Worm (Caenorhabditis elegans) whole organism, L4 larva: Measurements from ENCODE around the gene F10C2.7.
A peak's percentile ranks its signal among the peaks of the same experiment; 100 is the strongest.

ENCODE experiments used
- F44E2.7 ChIP-seq: fragments of 200-800 bp; sonication (Bioruptor generic); IDR thresholded peaks from 2 replicates; pipeline ENCODE4 v2.1.2; 2022; ENCODE audit warnings: missing genetic modification characterization, missing compliant biosample characterization
- Y48G9A.11 ChIP-seq: fragments of 200-800 bp; sonication (Bioruptor generic); IDR thresholded peaks from 2 replicates; pipeline ENCODE4 v1.3.6; 2022; ENCODE audit warnings: missing genetic modification reagents, missing genetic modification characterization, missing compliant biosample characterization
- ZK337.2 ChIP-seq: fragments of 200-800 bp; sonication (Bioruptor generic); IDR thresholded peaks from 2 replicates; pipeline ENCODE4 v1.3.6; 2022; ENCODE audit warnings: missing genetic modification reagents, missing genetic modification characterization, missing compliant biosample characterization
- aha-1 ChIP-seq: fragments of 150-350 bp; peaks from one replicate; lab custom pipeline; 2014; ENCODE audit warnings: missing biosample characterization, missing genetic modification characterization
- ama-1 ChIP-seq: fragments of 150-350 bp; optimal IDR thresholded peaks from 2 replicates; lab custom pipeline; 2014; ENCODE audit warnings: inconsistent platforms, mixed read lengths
- arid-1 ChIP-seq: fragments of 200-800 bp; sonication (Bioruptor generic); conservative IDR thresholded peaks from 2 replicates; pipeline ENCODE4 v1.3.6; 2022; ENCODE audit warnings: missing genetic modification reagents, missing genetic modification characterization, missing compliant biosample characterization
- ceh-28 ChIP-seq: fragments of 150-350 bp; optimal IDR thresholded peaks from 2 replicates; lab custom pipeline; 2014; ENCODE audit warnings: missing biosample characterization, missing genetic modification reagents, missing genetic modification characterization
- ceh-44 ChIP-seq: fragments of 200-800 bp; sonication (Bioruptor generic); IDR thresholded peaks from 2 replicates; pipeline ENCODE4 v1.3.6; 2022; ENCODE audit warnings: missing genetic modification reagents, missing genetic modification characterization, missing compliant biosample characterization
- ceh-62 ChIP-seq: sonication (generic microtip); optimal IDR thresholded peaks from 2 replicates; lab custom pipeline; 2017; ENCODE audit warnings: missing biosample characterization, missing genetic modification characterization
- ceh-82 ChIP-seq: sonication (generic microtip); optimal IDR thresholded peaks from 2 replicates; lab custom pipeline; 2017; ENCODE audit warnings: missing biosample characterization, missing genetic modification characterization
- daf-19 ChIP-seq: fragments of 200-800 bp; sonication (Bioruptor generic); conservative IDR thresholded peaks from 2 replicates; pipeline ENCODE4 v1.3.6; 2022; ENCODE audit warnings: missing genetic modification characterization, missing compliant biosample characterization
- daf-8 ChIP-seq: fragments of 200-800 bp; sonication (Bioruptor generic); IDR thresholded peaks from 2 replicates; pipeline ENCODE4 v1.3.6; 2022; ENCODE audit warnings: missing genetic modification characterization, missing compliant biosample characterization
- dpl-1 ChIP-seq: fragments of 150-350 bp; optimal IDR thresholded peaks from 2 replicates; lab custom pipeline; 2014; ENCODE audit warnings: missing biosample characterization, missing genetic modification reagents, missing genetic modification characterization
- duxl-1 ChIP-seq: sonication (generic microtip); optimal IDR thresholded peaks from 2 replicates; lab custom pipeline; 2016; ENCODE audit warnings: mild to moderate bottlenecking, missing genetic modification characterization, moderate library complexity, missing compliant biosample characterization; ENCODE audit not compliant: poor library complexity
- egl-27 ChIP-seq: sonication (generic microtip); optimal IDR thresholded peaks from 3 replicates; lab custom pipeline; 2017; ENCODE audit warnings: missing biosample characterization, missing genetic modification reagents, missing genetic modification characterization
- fkh-10 ChIP-seq: fragments of 150-350 bp; optimal IDR thresholded peaks from 2 replicates; lab custom pipeline; 2014; ENCODE audit warnings: missing biosample characterization, missing genetic modification reagents, missing genetic modification characterization
- lim-7 ChIP-seq: fragments of 200-800 bp; sonication (Bioruptor generic); IDR thresholded peaks from 2 replicates; pipeline ENCODE4 v1.3.6; 2022; ENCODE audit warnings: missing genetic modification characterization, missing compliant biosample characterization
- lin-39 ChIP-seq: fragments of 150-350 bp; optimal IDR thresholded peaks from 2 replicates; lab custom pipeline; 2014; ENCODE audit warnings: missing biosample characterization, missing genetic modification reagents, missing genetic modification characterization
- lir-3 ChIP-seq: sonication (generic microtip); optimal IDR thresholded peaks from 2 replicates; lab custom pipeline; 2016; ENCODE audit warnings: mild to moderate bottlenecking, missing genetic modification characterization, missing compliant biosample characterization
- lsy-2 ChIP-seq, 2 experiments: fragments of 150-350 bp in 1 of 2; sonication (generic microtip) in 1 of 2; optimal IDR thresholded peaks; 2 replicates each; lab custom pipeline; 2014 to 2017; ENCODE audit warnings: missing biosample characterization in 2 of 2, missing genetic modification characterization in 2 of 2
- madf-5 ChIP-seq, 2 experiments: fragments of 200-800 bp; sonication (Bioruptor generic); IDR thresholded peaks; 2 replicates each; pipeline ENCODE4 v1.3.6; 2022; ENCODE audit warnings: missing compliant biosample characterization in 2 of 2, missing genetic modification characterization in 2 of 2
- madf-9 ChIP-seq: fragments of 200-800 bp; sonication (Bioruptor generic); conservative IDR thresholded peaks from 2 replicates; pipeline ENCODE4 v1.3.6; 2022; ENCODE audit warnings: missing genetic modification reagents, missing genetic modification characterization, missing compliant biosample characterization
- mxl-2 ChIP-seq: fragments of 200-800 bp; sonication (Bioruptor generic); conservative IDR thresholded peaks from 2 replicates; pipeline ENCODE4 v1.3.6; 2022; ENCODE audit warnings: missing genetic modification reagents, missing genetic modification characterization, missing compliant biosample characterization
- nhr-102 ChIP-seq: sonication (generic microtip); optimal IDR thresholded peaks from 2 replicates; lab custom pipeline; 2016; ENCODE audit warnings: mild to moderate bottlenecking, missing genetic modification characterization, moderate library complexity, missing compliant biosample characterization
- nhr-11 ChIP-seq: fragments of 150-350 bp; optimal IDR thresholded peaks from 2 replicates; lab custom pipeline; 2014; ENCODE audit warnings: missing biosample characterization, missing genetic modification characterization
- nhr-111 ChIP-seq: fragments of 200-800 bp; sonication (Bioruptor generic); optimal IDR thresholded peaks from 2 replicates; lab custom pipeline; 2018; ENCODE audit warnings: mild to moderate bottlenecking, missing genetic modification characterization, missing compliant biosample characterization
- nhr-25 ChIP-seq: sonication (generic microtip); optimal IDR thresholded peaks from 2 replicates; lab custom pipeline; 2017; ENCODE audit warnings: missing genetic modification characterization, mild to moderate bottlenecking, missing compliant biosample characterization, antibody characterized with exemption, moderate library complexity, borderline replicate concordance; ENCODE audit not compliant: insufficient read depth
- nhr-48 ChIP-seq: sonication (generic microtip); optimal IDR thresholded peaks from 2 replicates; lab custom pipeline; 2016; ENCODE audit warnings: mild to moderate bottlenecking, missing genetic modification characterization, missing compliant biosample characterization
- nhr-77 ChIP-seq: fragments of 150-350 bp; optimal IDR thresholded peaks from 2 replicates; lab custom pipeline; 2014; ENCODE audit warnings: missing biosample characterization, missing genetic modification characterization
- saeg-2 ChIP-seq: fragments of 200-800 bp; sonication (Bioruptor generic); IDR thresholded peaks from 2 replicates; pipeline ENCODE4 v1.3.6; 2022; ENCODE audit warnings: missing genetic modification reagents, missing genetic modification characterization, missing compliant biosample characterization
- sdz-12 ChIP-seq: fragments of 200-800 bp; sonication (Bioruptor generic); optimal IDR thresholded peaks from 2 replicates; lab custom pipeline; 2018; ENCODE audit warnings: mild to moderate bottlenecking, missing genetic modification characterization, missing compliant biosample characterization
- snpc-1.2 ChIP-seq: fragments of 200-800 bp; sonication (Bioruptor generic); IDR thresholded peaks from 2 replicates; pipeline ENCODE4 v1.3.6; 2022; ENCODE audit warnings: missing genetic modification reagents, missing genetic modification characterization, missing compliant biosample characterization
- spr-1 ChIP-seq: sonication (generic microtip); optimal IDR thresholded peaks from 2 replicates; lab custom pipeline; 2016; ENCODE audit warnings: mild to moderate bottlenecking, missing genetic modification characterization, missing compliant biosample characterization
- tra-1 ChIP-seq: fragments of 200-800 bp; sonication (Bioruptor generic); IDR thresholded peaks from 2 replicates; pipeline ENCODE4 v1.3.6; 2022; ENCODE audit warnings: missing genetic modification reagents, missing genetic modification characterization, missing compliant biosample characterization
- unc-62 ChIP-seq, 3 experiments: fragments of 150-350 bp in 1 of 3; sonication (generic microtip); optimal IDR thresholded peaks in 2 of 3; peaks in 1 of 3; 1 replicate in 1 of 3; 2 replicates in 2 of 3; lab custom pipeline; 2014 to 2017; ENCODE audit warnings: missing biosample characterization in 3 of 3, missing genetic modification characterization in 3 of 3, missing genetic modification reagents in 3 of 3, missing genotype in 1 of 3
- vab-7 ChIP-seq: fragments of 200-800 bp; sonication (Bioruptor generic); IDR thresholded peaks from 2 replicates; pipeline ENCODE4 v1.3.6; 2022; ENCODE audit warnings: missing genetic modification reagents, missing genetic modification characterization, missing compliant biosample characterization
- zip-11 ChIP-seq: fragments of 200-800 bp; sonication (Bioruptor generic); IDR thresholded peaks from 2 replicates; pipeline ENCODE4 v1.3.6; 2022; ENCODE audit warnings: missing genetic modification characterization, missing compliant biosample characterization
- ztf-7 ChIP-seq: fragments of 150-350 bp; optimal IDR thresholded peaks from 2 replicates; lab custom pipeline; 2014; ENCODE audit warnings: missing biosample characterization, missing genetic modification characterization

F10C2.7 gene

DNA sequence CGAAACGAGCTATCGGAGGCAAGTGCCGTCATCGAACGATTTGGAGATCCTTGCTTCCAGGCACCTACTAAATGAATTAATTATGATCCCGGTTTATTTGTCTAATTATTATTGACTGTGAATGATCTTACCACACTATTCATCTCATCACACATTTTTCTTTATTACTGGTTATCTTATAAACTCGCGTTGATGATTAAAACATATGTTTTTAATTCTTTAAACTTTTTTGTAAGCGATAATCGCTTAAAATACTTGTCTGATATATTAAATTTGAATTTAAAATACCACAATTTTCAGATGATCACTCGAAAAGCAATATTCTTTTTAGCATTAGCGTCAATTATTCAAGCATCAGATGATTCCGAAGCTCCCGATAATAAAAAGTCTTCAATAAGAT lies 8.6 kb upstream of the F10C2.7 start, which contains the start of gene F10C2.5:
F10C2.5 (plus strand) TSS at position 301 of the 400 bp plus-strand sequence.
- no peak for TF ChIP-seq unc-62 (GFP tag; optimal IDR thresholded peaks at IDR 0.05 in 1 of 2; lab: Kevin White, UChicago)
- TF ChIP-seq unc-62 (tag; optimal IDR thresholded peaks at IDR 0.05; lab: Kevin White, UChicago): no peak
- TF ChIP-seq madf-9 (GFP tag; lab: Robert Waterston, UW): no peak
- no peak for TF ChIP-seq daf-19 (GFP tag; lab: Robert Waterston, UW)
- TF ChIP-seq saeg-2 (GFP tag; lab: Robert Waterston, UW): no peak
- TF ChIP-seq Y48G9A.11 (GFP tag; lab: Robert Waterston, UW): no peak
- TF ChIP-seq nhr-102 (tag; lab: Kevin White, UChicago): no peak
- TF ChIP-seq dpl-1 (GFP tag; lab: Kevin White, UChicago): no peak
- TF ChIP-seq lir-3 (tag; lab: Kevin White, UChicago): no peak
- TF ChIP-seq duxl-1 (tag; lab: Kevin White, UChicago): no peak
- TF ChIP-seq mxl-2 (GFP tag; lab: Robert Waterston, UW): no peak
- TF ChIP-seq egl-27 (tag; lab: Kevin White, UChicago): no peak
- no peak for TF ChIP-seq ZK337.2
- TF ChIP-seq daf-8 (GFP tag; lab: Robert Waterston, UW): no peak
- no peak for TF ChIP-seq nhr-77 (tag; lab: Kevin White, UChicago)
- TF ChIP-seq ztf-7 (tag; lab: Kevin White, UChicago): no peak
- TF ChIP-seq vab-7: no peak
- no peak for TF ChIP-seq aha-1 (tag; lab: Kevin White, UChicago)
- TF ChIP-seq ceh-44 (GFP tag; lab: Robert Waterston, UW): no peak

DNA sequence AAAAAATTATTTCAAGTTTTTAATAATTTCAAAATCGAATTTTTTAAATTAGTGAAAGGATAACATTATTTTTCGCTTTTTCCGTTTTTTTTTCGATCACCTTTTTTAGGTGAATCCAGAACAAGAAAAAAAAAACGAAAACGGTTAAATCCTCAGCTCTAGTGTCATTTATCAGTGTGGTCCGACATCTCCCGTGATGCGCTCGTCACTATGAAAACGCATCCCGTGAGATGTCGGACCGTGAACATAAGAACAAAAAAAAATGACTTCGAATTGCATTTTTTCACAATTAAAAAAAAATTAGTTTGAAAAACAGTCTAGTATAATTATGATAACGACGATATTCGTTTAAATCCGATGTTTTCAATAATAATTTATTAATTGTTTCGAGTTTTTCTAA lies 6.0 kb upstream of the F10C2.7 start:
- no peak for TF ChIP-seq madf-5 (GFP tag; IDR thresholded peaks at IDR 0.05; lab: Robert Waterston, UW)
- no peak for TF ChIP-seq tra-1 (GFP tag; lab: Robert Waterston, UW)
- TF ChIP-seq duxl-1 (tag; lab: Kevin White, UChicago): no peak
- no peak for TF ChIP-seq ceh-82 (tag; lab: Kevin White, UChicago)
- no peak for TF ChIP-seq snpc-1.2 (GFP tag; lab: Robert Waterston, UW)
- TF ChIP-seq spr-1 (tag; lab: Kevin White, UChicago): no peak
- no peak for TF ChIP-seq madf-9 (GFP tag; lab: Robert Waterston, UW)
- no peak for TF ChIP-seq ama-1
- no peak for TF ChIP-seq nhr-111
- TF ChIP-seq F44E2.7: no peak
- TF ChIP-seq ceh-28 (tag; lab: Kevin White, UChicago): no peak
- TF ChIP-seq ztf-7 (tag; lab: Kevin White, UChicago): no peak
- TF ChIP-seq daf-8 (GFP tag; lab: Robert Waterston, UW): no peak

DNA sequence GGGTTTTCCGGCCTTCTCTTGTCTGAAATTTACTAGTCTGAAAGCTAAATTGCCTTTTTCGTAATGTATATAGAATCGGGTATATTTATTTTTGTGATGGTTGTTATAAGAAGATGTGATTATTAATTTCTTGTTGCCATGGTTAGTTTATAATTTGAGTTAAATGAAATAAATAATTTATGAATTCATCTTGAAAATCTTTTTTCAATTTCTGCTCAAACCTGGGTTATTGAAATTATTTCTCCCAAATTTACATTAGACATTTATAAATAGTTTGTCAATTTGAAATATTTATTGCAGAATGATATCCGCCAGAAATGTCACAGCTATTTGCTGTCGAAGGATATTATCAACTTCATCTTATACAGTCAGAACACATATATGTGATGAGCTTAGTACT lies 5.3 kb upstream of the F10C2.7 start, which contains the start of gene dars-2:
dars-2 (plus strand) TSS at position 301 of the 400 bp plus-strand sequence.
- peak in 1 of 2 experiments; percentile 37 for TF ChIP-seq unc-62 (GFP tag; optimal IDR thresholded peaks at IDR 0.05 in 1 of 2; lab: Kevin White, UChicago)
- TF ChIP-seq unc-62 (tag; optimal IDR thresholded peaks at IDR 0.05; lab: Kevin White, UChicago): no peak
- no peak for TF ChIP-seq fkh-10 (GFP tag; lab: Kevin White, UChicago)

DNA sequence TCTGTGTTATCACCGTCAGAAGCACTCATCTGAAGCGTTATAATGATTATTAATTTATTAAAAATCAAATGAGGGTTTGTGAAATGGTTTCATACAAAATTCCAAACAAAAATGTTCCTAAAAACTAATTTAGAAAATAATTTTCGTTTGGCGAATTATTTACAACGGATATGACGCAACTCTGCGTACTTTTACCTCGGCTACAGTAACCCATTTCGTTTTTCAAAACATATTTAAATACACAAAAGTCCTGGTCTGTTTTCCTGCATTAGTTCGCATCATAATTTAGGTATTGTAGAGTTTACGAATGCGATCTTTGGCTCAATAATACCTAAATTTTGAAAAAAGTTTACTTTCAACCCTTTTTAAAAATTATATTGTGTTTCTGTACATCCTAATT lies 6.0 kb downstream of the F10C2.7 start, which contains the start of gene R07B7.2:
R07B7.2 (minus strand) TSS at position 35 of the 400 bp plus-strand sequence.
- no peak for TF ChIP-seq sdz-12 (GFP tag; lab: Kevin White, UChicago)
- TF ChIP-seq spr-1 (tag; lab: Kevin White, UChicago): no peak
- TF ChIP-seq nhr-48 (tag; lab: Kevin White, UChicago): no peak
- no peak for TF ChIP-seq lsy-2 (tag; optimal IDR thresholded peaks at IDR 0.05; lab: Kevin White, UChicago)
- TF ChIP-seq lin-39: no peak
- TF ChIP-seq nhr-25: no peak
- TF ChIP-seq nhr-11: no peak
- no peak for TF ChIP-seq lim-7
- no peak for TF ChIP-seq ama-1
- no peak for TF ChIP-seq ceh-62 (tag; lab: Kevin White, UChicago)
- no peak for TF ChIP-seq arid-1 (GFP tag; lab: Robert Waterston, UW)
- TF ChIP-seq zip-11 (GFP tag; lab: Robert Waterston, UW): no peak
